Fruit fly (Drosophila melanogaster): ENCODE results near the gene RpS19b.

- TF ChIP-seq h (optimal IDR thresholded peaks at IDR 0.05) (no peak), Myc (optimal IDR thresholded peaks at IDR 0.05) (no peak)
Measured at dm6 chr3R:23981645-23982044, 48.3 kb upstream of the RpS19b start.

Data from Kc167 (cell line).